Fruit fly (Drosophila melanogaster) whole organism, prepupa: ENCODE measurements around the gene Ugt36A1.

ENCODE experiments used
- CG10631 ChIP-seq: fragments of 200-800 bp; sonication (Bioruptor generic); optimal IDR thresholded peaks from 2 replicates; lab custom pipeline; 2016; ENCODE audit warnings: missing biosample characterization, missing genetic modification characterization
- CG6854 ChIP-seq: fragments of 200-800 bp; sonication (Bioruptor generic); optimal IDR thresholded peaks from 2 replicates; lab custom pipeline; 2017; ENCODE audit warnings: missing biosample characterization, mild to moderate bottlenecking, missing genetic modification characterization
- CG8119 ChIP-seq: fragments of 200-800 bp; sonication (Bioruptor generic); IDR thresholded peaks from 3 replicates; pipeline ENCODE4 v1.3.6; 2022; ENCODE audit warnings: missing biosample characterization, missing genetic modification characterization
- Eip75B ChIP-seq: fragments of 200-800 bp; sonication (Bioruptor generic); optimal IDR thresholded peaks from 3 replicates; lab custom pipeline; 2016; ENCODE audit warnings: missing biosample characterization, missing genetic modification characterization
- Hr38 ChIP-seq: sonication (Bioruptor generic); optimal IDR thresholded peaks from 2 replicates; lab custom pipeline; 2016; ENCODE audit warnings: missing biosample characterization, missing genetic modification characterization
- Lpt ChIP-seq: fragments of 200-800 bp; sonication (Bioruptor generic); optimal IDR thresholded peaks from 3 replicates; lab custom pipeline; 2016; ENCODE audit warnings: missing biosample characterization, missing genetic modification characterization
- svp ChIP-seq: fragments of 200-800 bp; sonication (Bioruptor generic); peaks from one replicate; lab custom pipeline; 2016; ENCODE audit warnings: missing biosample characterization, missing genetic modification characterization

DNA sequence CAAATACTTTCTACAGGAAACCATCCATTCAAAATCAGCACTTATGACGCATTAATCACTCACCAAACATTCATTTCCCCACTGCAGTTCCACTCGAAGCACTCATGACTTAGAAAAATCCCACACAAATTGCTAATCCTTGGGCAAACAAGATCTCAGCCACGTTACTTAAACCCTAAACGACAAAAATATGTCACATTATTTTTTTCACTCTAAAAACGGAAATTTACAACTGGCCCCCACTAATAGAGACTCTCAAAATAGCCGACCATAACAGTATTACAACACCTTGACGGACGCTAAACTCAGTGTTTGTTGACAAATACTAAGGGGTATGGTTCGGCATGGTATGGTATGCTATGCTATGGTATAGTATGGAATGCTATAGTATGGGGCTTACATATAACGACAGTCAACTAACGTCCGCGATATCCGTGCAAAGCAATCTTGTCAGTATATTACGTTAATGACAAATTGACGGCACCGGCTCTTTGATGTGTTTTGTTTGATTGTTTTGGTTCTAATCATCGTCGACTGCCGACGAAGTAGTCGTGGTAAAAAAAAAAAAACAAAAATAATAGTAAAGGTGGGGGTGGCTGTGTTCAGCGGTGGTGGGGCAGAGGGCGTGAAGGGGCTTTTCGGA, 46.2 kb upstream of the Ugt36A1 start:
- no peak for TF ChIP-seq Lpt (GFP tag; lab: Kevin White, UChicago)
- no peak for TF ChIP-seq CG6854 (GFP tag; lab: Kevin White, UChicago)
- no peak for TF ChIP-seq CG8119 (GFP tag; lab: Robert Waterston, UW)
- no peak for TF ChIP-seq svp
- no peak for TF ChIP-seq Eip75B
- no peak for TF ChIP-seq Hr38 (GFP tag; lab: Kevin White, UChicago)
- TF ChIP-seq CG10631 (GFP tag; lab: Kevin White, UChicago), result no peak
